Fruit fly (Drosophila melanogaster) S2 (cell line): ENCODE data around the gene Ip259.

Experiments used
- CG8478 ChIP-seq: fragments of >200 bp; optimal IDR thresholded peaks from 2 replicates; lab custom pipeline; 2018
- CTCF ChIP-seq, 2 experiments: fragments of >200 bp; optimal IDR thresholded peaks; 2 replicates each; lab custom pipeline; 2018

DNA sequence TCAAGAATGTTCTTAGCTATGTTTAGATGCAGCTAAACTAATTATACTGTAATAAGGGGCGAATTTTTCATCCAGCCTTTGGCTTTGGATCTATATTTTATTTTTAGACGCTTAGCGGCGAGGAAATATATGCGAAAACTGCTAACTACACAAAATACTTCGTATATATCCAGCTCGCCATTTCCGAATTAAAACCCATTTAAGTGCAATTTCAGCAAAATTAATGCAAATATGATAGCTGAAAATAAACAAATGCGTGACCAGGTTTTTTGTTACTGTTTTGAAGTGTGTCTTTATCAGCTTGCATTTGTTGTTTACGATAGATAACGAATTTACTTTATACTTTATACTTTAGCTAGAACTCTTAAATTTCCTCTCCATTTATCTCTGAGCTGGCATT, 13.1 kb upstream of the Ip259 start:
- TF ChIP-seq CG8478: no peak
- no peak for TF ChIP-seq CTCF (optimal IDR thresholded peaks at IDR 0.05; lab: Kevin White, UChicago)
